Fruit fly (Drosophila melanogaster): ENCODE measurements around the gene Tsp26A.

- TF ChIP-seq Hey (tag; optimal IDR thresholded peaks at IDR 0.05) (no peak), CG4617 (GFP tag; optimal IDR thresholded peaks at IDR 0.05; ENCODE audit: borderline replicate concordance) (no peak), Adf1 (GFP tag; IDR thresholded peaks at IDR 0.05) (no peak), CG11695 (GFP tag; IDR thresholded peaks at IDR 0.05) (no peak), wek (GFP tag; optimal IDR thresholded peaks at IDR 0.05) (no peak), CG9817 (tag; optimal IDR thresholded peaks at IDR 0.05) (no peak), CG8290 (GFP tag; optimal IDR thresholded peaks at IDR 0.05) (no peak), CG8290 (tag; optimal IDR thresholded peaks at IDR 0.05) (no peak), CG10654 (GFP tag; optimal IDR thresholded peaks at IDR 0.05) (no peak), ab (GFP tag; optimal IDR thresholded peaks at IDR 0.05) (no peak), Hr39 (optimal IDR thresholded peaks at IDR 0.05) (no peak)
These were observed 45.5 kb downstream of the Tsp26A start for dm6 chr2L:6045484-6045883.
